Worm (Caenorhabditis elegans) whole organism, L2 larva: ENCODE data around the gene plp-2.

Experiments used
- C34F6.9 ChIP-seq: fragments of 150-350 bp; optimal IDR thresholded peaks from 2 replicates; lab custom pipeline; 2014; ENCODE audit warnings: missing biosample characterization, missing genetic modification characterization
- F13H6.1 ChIP-seq: sonication (generic microtip); optimal IDR thresholded peaks from 2 replicates; lab custom pipeline; 2016; ENCODE audit warnings: missing genetic modification characterization, missing compliant biosample characterization
- R02D3.7 ChIP-seq: fragments of 150-350 bp; optimal IDR thresholded peaks from 2 replicates; lab custom pipeline; 2014; ENCODE audit warnings: missing biosample characterization, missing genetic modification characterization
- ZK546.5 ChIP-seq: sonication (generic microtip); optimal IDR thresholded peaks from 2 replicates; lab custom pipeline; 2017; ENCODE audit warnings: missing biosample characterization, missing genetic modification characterization
- alr-1 ChIP-seq: fragments of 150-350 bp; optimal IDR thresholded peaks from 2 replicates; lab custom pipeline; 2014; ENCODE audit warnings: missing biosample characterization, missing genetic modification characterization
- aly-2 ChIP-seq: fragments of 150-350 bp; optimal IDR thresholded peaks from 2 replicates; lab custom pipeline; 2014; ENCODE audit warnings: missing biosample characterization, missing genetic modification characterization
- ama-1 ChIP-seq: fragments of 150-350 bp; optimal IDR thresholded peaks from 2 replicates; lab custom pipeline; 2018; ENCODE audit warnings: inconsistent platforms
- blmp-1 ChIP-seq: sonication (generic microtip); optimal IDR thresholded peaks from 2 replicates; lab custom pipeline; 2017; ENCODE audit warnings: missing genetic modification characterization, mild to moderate bottlenecking, missing compliant biosample characterization, antibody characterized with exemption, moderate library complexity; ENCODE audit not compliant: insufficient read depth
- ceh-16 ChIP-seq: fragments of 150-350 bp; optimal IDR thresholded peaks from 2 replicates; lab custom pipeline; 2014; ENCODE audit warnings: missing biosample characterization, missing genetic modification characterization
- ceh-82 ChIP-seq: fragments of 150-350 bp; optimal IDR thresholded peaks from 2 replicates; lab custom pipeline; 2014; ENCODE audit warnings: missing biosample characterization, missing genetic modification characterization
- crh-2 ChIP-seq: sonication (generic microtip); optimal IDR thresholded peaks from 2 replicates; lab custom pipeline; 2017; ENCODE audit warnings: missing biosample characterization, missing genetic modification characterization
- dmd-4 ChIP-seq: sonication (generic microtip); optimal IDR thresholded peaks from 2 replicates; lab custom pipeline; 2017; ENCODE audit warnings: missing biosample characterization, missing genetic modification characterization
- egl-27 ChIP-seq: sonication (generic microtip); optimal IDR thresholded peaks from 3 replicates; lab custom pipeline; 2017; ENCODE audit warnings: missing biosample characterization, missing genetic modification reagents, missing genetic modification characterization
- elt-1 ChIP-seq: fragments of 150-350 bp; optimal IDR thresholded peaks from 2 replicates; lab custom pipeline; 2014; ENCODE audit warnings: missing biosample characterization, missing genetic modification characterization
- elt-3 ChIP-seq: sonication (generic microtip); optimal IDR thresholded peaks from 2 replicates; lab custom pipeline; 2017; ENCODE audit warnings: missing biosample characterization, missing genetic modification characterization
- fos-1 ChIP-seq: fragments of 150-350 bp; optimal IDR thresholded peaks from 2 replicates; lab custom pipeline; 2014; ENCODE audit warnings: missing biosample characterization, missing genetic modification characterization
- gmeb-1 ChIP-seq: fragments of 150-350 bp; optimal IDR thresholded peaks from 2 replicates; lab custom pipeline; 2014; ENCODE audit warnings: missing biosample characterization, missing genetic modification characterization
- lin-11 ChIP-seq: fragments of 150-350 bp; sonication (generic microtip); optimal IDR thresholded peaks from 2 replicates; lab custom pipeline; 2014; ENCODE audit warnings: missing biosample characterization, missing genetic modification characterization, inconsistent platforms, mixed read lengths
- lin-13 ChIP-seq: fragments of 150-350 bp; optimal IDR thresholded peaks from 2 replicates; lab custom pipeline; 2014; ENCODE audit warnings: missing biosample characterization, missing genetic modification reagents, missing genetic modification characterization
- lin-39 ChIP-seq: fragments of 150-350 bp; optimal IDR thresholded peaks from 2 replicates; lab custom pipeline; 2014; ENCODE audit warnings: missing biosample characterization, missing genetic modification reagents, missing genetic modification characterization
- lsy-2 ChIP-seq, 2 experiments: fragments of 150-350 bp in 1 of 2; sonication (generic microtip) in 1 of 2; optimal IDR thresholded peaks; 2 replicates each; lab custom pipeline; 2014 to 2017; ENCODE audit warnings: missing biosample characterization in 2 of 2, missing genetic modification characterization in 2 of 2
- mab-5 ChIP-seq: fragments of 150-350 bp; optimal IDR thresholded peaks from 2 replicates; lab custom pipeline; 2014; ENCODE audit warnings: missing biosample characterization, missing genetic modification characterization
- mbf-1 ChIP-seq: sonication (generic microtip); optimal IDR thresholded peaks from 2 replicates; lab custom pipeline; 2017; ENCODE audit warnings: missing biosample characterization, missing genetic modification characterization
- mdl-1 ChIP-seq, 2 experiments: fragments of 150-350 bp in 1 of 2; sonication (generic microtip) in 1 of 2; optimal IDR thresholded peaks; 2 replicates each; lab custom pipeline; 2017; ENCODE audit warnings: missing biosample characterization in 2 of 2, missing genetic modification characterization in 2 of 2
- nhr-10 ChIP-seq: sonication (generic microtip); optimal IDR thresholded peaks from 2 replicates; lab custom pipeline; 2017; ENCODE audit warnings: missing biosample characterization, missing genetic modification characterization
- nhr-11 ChIP-seq: fragments of 150-350 bp; optimal IDR thresholded peaks from 2 replicates; lab custom pipeline; 2014; ENCODE audit warnings: missing biosample characterization, missing genetic modification characterization
- nhr-12 ChIP-seq: fragments of 150-350 bp; optimal IDR thresholded peaks from 2 replicates; lab custom pipeline; 2014; ENCODE audit warnings: missing biosample characterization, missing genetic modification characterization
- nhr-129 ChIP-seq: fragments of 150-350 bp; optimal IDR thresholded peaks from 2 replicates; lab custom pipeline; 2014; ENCODE audit warnings: missing biosample characterization, missing genetic modification characterization
- nhr-21 ChIP-seq: fragments of 150-350 bp; optimal IDR thresholded peaks from 2 replicates; lab custom pipeline; 2014; ENCODE audit warnings: missing biosample characterization, missing genetic modification characterization
- nhr-23 ChIP-seq: fragments of 150-350 bp; optimal IDR thresholded peaks from 2 replicates; lab custom pipeline; 2014; ENCODE audit warnings: missing biosample characterization, missing genetic modification reagents, missing genetic modification characterization
- nhr-237 ChIP-seq: fragments of 150-350 bp; optimal IDR thresholded peaks from 2 replicates; lab custom pipeline; 2014; ENCODE audit warnings: missing biosample characterization, missing genetic modification characterization
- nhr-25 ChIP-seq: fragments of 150-350 bp; sonication (generic microtip); optimal IDR thresholded peaks from 3 replicates; lab custom pipeline; 2014; ENCODE audit warnings: missing biosample characterization, missing genetic modification characterization
- nhr-6 ChIP-seq: fragments of 150-350 bp; optimal IDR thresholded peaks from 2 replicates; lab custom pipeline; 2014; ENCODE audit warnings: missing biosample characterization, missing genetic modification characterization
- peb-1 ChIP-seq: fragments of 150-350 bp; optimal IDR thresholded peaks from 2 replicates; lab custom pipeline; 2014; ENCODE audit warnings: missing biosample characterization, missing genetic modification characterization
- sem-4 ChIP-seq: fragments of 150-350 bp; optimal IDR thresholded peaks from 2 replicates; lab custom pipeline; 2014; ENCODE audit warnings: missing biosample characterization, missing genetic modification reagents, missing genetic modification characterization
- skn-1 ChIP-seq: sonication (generic microtip); optimal IDR thresholded peaks from 2 replicates; lab custom pipeline; 2017; ENCODE audit warnings: missing biosample characterization, missing genetic modification characterization
- sma-3 ChIP-seq: sonication (generic microtip); optimal IDR thresholded peaks from 2 replicates; lab custom pipeline; 2016; ENCODE audit warnings: missing genetic modification reagents, missing genetic modification characterization, missing compliant biosample characterization
- sma-9 ChIP-seq, 2 experiments: fragments of 150-350 bp in 1 of 2; sonication (generic microtip) in 1 of 2; optimal IDR thresholded peaks; 2 replicates each; lab custom pipeline; 2014 to 2016; ENCODE audit warnings: missing genetic modification characterization in 2 of 2, mild to moderate bottlenecking in 1 of 2, missing biosample characterization in 1 of 2, missing compliant biosample characterization in 1 of 2, missing genetic modification reagents in 1 of 2, moderate library complexity in 1 of 2
- snpc-4 ChIP-seq: fragments of 150-350 bp; optimal IDR thresholded peaks from 2 replicates; lab custom pipeline; 2014; ENCODE audit warnings: missing biosample characterization, missing genetic modification characterization
- unc-39 ChIP-seq: fragments of 150-350 bp; optimal IDR thresholded peaks from 2 replicates; lab custom pipeline; 2014; ENCODE audit warnings: missing biosample characterization, missing genetic modification characterization
- unc-55 ChIP-seq: fragments of 150-350 bp; sonication (generic microtip); optimal IDR thresholded peaks from 3 replicates; lab custom pipeline; 2014; ENCODE audit warnings: missing biosample characterization, missing genetic modification reagents, missing genetic modification characterization
- unc-62 ChIP-seq: fragments of 150-350 bp; optimal IDR thresholded peaks from 2 replicates; lab custom pipeline; 2014; ENCODE audit warnings: missing biosample characterization, missing genetic modification reagents, missing genetic modification characterization
- zag-1 ChIP-seq: fragments of 150-350 bp; optimal IDR thresholded peaks from 2 replicates; lab custom pipeline; 2014; ENCODE audit warnings: missing biosample characterization, missing genetic modification characterization
- ztf-1 ChIP-seq: fragments of 200-800 bp; sonication (Bioruptor generic); conservative IDR thresholded peaks from 2 replicates; pipeline ENCODE4 v1.3.6; 2022; ENCODE audit warnings: missing genetic modification characterization, missing compliant biosample characterization
- ztf-11 ChIP-seq: sonication (generic microtip); optimal IDR thresholded peaks from 2 replicates; lab custom pipeline; 2017; ENCODE audit warnings: missing biosample characterization, missing genetic modification characterization
- ztf-4 ChIP-seq: fragments of 150-350 bp; optimal IDR thresholded peaks from 2 replicates; lab custom pipeline; 2014; ENCODE audit warnings: missing biosample characterization, missing genetic modification characterization

The plp-2 gene

ce11 chrX:14951797-14952196 lies 30.8 kb downstream of the plp-2 start:
- TF ChIP-seq mdl-1 (tag; optimal IDR thresholded peaks at IDR 0.05; lab: Kevin White, UChicago) (no peak), mab-5 (tag; lab: Kevin White, UChicago) (no peak), unc-39 (tag; lab: Kevin White, UChicago) (no peak), lsy-2 (tag; optimal IDR thresholded peaks at IDR 0.05; lab: Kevin White, UChicago) (no peak), lin-13 (GFP tag; lab: Kevin White, UChicago) (no peak), nhr-21 (tag; lab: Kevin White, UChicago) (no peak), ZK546.5 (tag; lab: Kevin White, UChicago) (no peak), sma-9 (GFP tag; optimal IDR thresholded peaks at IDR 0.05; lab: Kevin White, UChicago) (no peak), sma-9 (tag; optimal IDR thresholded peaks at IDR 0.05; lab: Kevin White, UChicago) (no peak), elt-3 (tag; lab: Kevin White, UChicago) (no peak), elt-1 (tag; lab: Kevin White, UChicago) (no peak)
- TF ChIP-seq, all 48 proteins: peak for 0

ce11 chrX:14947355-14947668 lies 35.3 kb downstream of the plp-2 start:
- no peak for TF ChIP-seq nhr-12 (tag; lab: Kevin White, UChicago)
- TF ChIP-seq ztf-11: no peak
- TF ChIP-seq alr-1 (tag; lab: Kevin White, UChicago): no peak
- no peak for TF ChIP-seq nhr-6 (tag; lab: Kevin White, UChicago)
- TF ChIP-seq, all 48 proteins: peak for 0

- TF ChIP-seq dmd-4 (tag; lab: Kevin White, UChicago) (no peak), nhr-23 (tag; lab: Kevin White, UChicago) (no peak), alr-1 (tag; lab: Kevin White, UChicago) (no peak), gmeb-1 (tag; lab: Kevin White, UChicago) (peak; percentile 60), lin-11 (tag; lab: Kevin White, UChicago) (no peak), nhr-10 (tag; lab: Kevin White, UChicago) (no peak), nhr-25 (tag; lab: Kevin White, UChicago) (peak; percentile 39), nhr-12 (tag; lab: Kevin White, UChicago) (no peak), lsy-2 (tag; optimal IDR thresholded peaks at IDR 0.05; lab: Kevin White, UChicago) (peak in 1 of 2 experiments; percentile 43), ceh-16 (tag; lab: Kevin White, UChicago) (no peak), elt-3 (tag; lab: Kevin White, UChicago) (no peak), unc-39 (tag; lab: Kevin White, UChicago) (no peak), zag-1 (tag; lab: Kevin White, UChicago) (no peak), nhr-11 (no peak), egl-27 (tag; lab: Kevin White, UChicago) (no peak), lin-13 (GFP tag; lab: Kevin White, UChicago) (no peak), R02D3.7 (no peak), sma-3 (GFP tag; lab: Kevin White, UChicago) (peak; percentile 14), mdl-1 (tag; optimal IDR thresholded peaks at IDR 0.05; lab: Kevin White, UChicago) (no peak), unc-62 (GFP tag; lab: Kevin White, UChicago) (no peak), skn-1 (peak; percentile 26), crh-2 (peak; percentile 70), ztf-1 (GFP tag; lab: Robert Waterston, UW) (no peak), C34F6.9 (tag; lab: Kevin White, UChicago) (peak; percentile 45), ZK546.5 (tag; lab: Kevin White, UChicago) (no peak), mab-5 (tag; lab: Kevin White, UChicago) (no peak), ceh-82 (tag; lab: Kevin White, UChicago) (no peak), nhr-237 (tag; lab: Kevin White, UChicago) (no peak), unc-55 (GFP tag; lab: Kevin White, UChicago) (peak; percentile 36), nhr-129 (tag; lab: Kevin White, UChicago) (peak; percentile 99), elt-1 (tag; lab: Kevin White, UChicago) (no peak), snpc-4 (tag; lab: Kevin White, UChicago) (no peak), ztf-4 (tag; lab: Kevin White, UChicago) (no peak), peb-1 (tag; lab: Kevin White, UChicago) (no peak), sma-9 (GFP tag; optimal IDR thresholded peaks at IDR 0.05; lab: Kevin White, UChicago) (peak; percentile 53), sma-9 (tag; optimal IDR thresholded peaks at IDR 0.05; lab: Kevin White, UChicago) (no peak), ztf-11 (no peak), ama-1 (no peak), F13H6.1 (tag; lab: Kevin White, UChicago) (peak; percentile 49), sem-4 (tag; lab: Kevin White, UChicago) (no peak), nhr-21 (tag; lab: Kevin White, UChicago) (peak; percentile 19), mbf-1 (no peak), aly-2 (tag; lab: Kevin White, UChicago) (no peak), nhr-6 (tag; lab: Kevin White, UChicago) (no peak), lin-39 (tag; lab: Kevin White, UChicago) (no peak), blmp-1 (tag; lab: Kevin White, UChicago) (no peak), fos-1 (peak; percentile 83)
Observed at ce11 chrX:14946464-14947354, 35.9 kb downstream of the plp-2 start.
